Worm (Caenorhabditis elegans): ENCODE data around the gene C35D10.7.
A peak's percentile ranks its signal among the peaks of the same experiment; 100 is the strongest.

The C35D10.7 gene

ce11 chrIII:4850139-4850538 is 5.9 kb upstream of the C35D10.7 start, which contains the start of gene F26A1.1:
Gene F26A1.1, plus strand, starts transcription at chrIII:4850507.
- TF ChIP-seq sem-2 (GFP tag; optimal IDR thresholded peaks at IDR 0.05): no peak
- peak; percentile 19 for TF ChIP-seq nhr-237 (tag; optimal IDR thresholded peaks at IDR 0.05)
- TF ChIP-seq pha-4 (tag; optimal IDR thresholded peaks at IDR 0.05): peak; percentile 41
- no peak for TF ChIP-seq hlh-1 (tag; optimal IDR thresholded peaks at IDR 0.05)
- peak; percentile 23 for TF ChIP-seq mep-1 (tag; optimal IDR thresholded peaks at IDR 0.05)
- TF ChIP-seq M03D4.4 (tag; optimal IDR thresholded peaks at IDR 0.05): no peak
- no peak for TF ChIP-seq mls-2 (tag; optimal IDR thresholded peaks at IDR 0.05)
- peak; percentile 52 for TF ChIP-seq lsy-2 (tag; optimal IDR thresholded peaks at IDR 0.05)
- TF ChIP-seq ces-1 (GFP tag; optimal IDR thresholded peaks at IDR 0.05): peak; percentile 5

- no peak for TF ChIP-seq lsy-2 (tag; optimal IDR thresholded peaks at IDR 0.05)
- TF ChIP-seq pha-4 (tag; optimal IDR thresholded peaks at IDR 0.05): no peak
- TF ChIP-seq lin-32 (GFP tag; optimal IDR thresholded peaks at IDR 0.05): no peak
- TF ChIP-seq unc-62 (GFP tag; optimal IDR thresholded peaks at IDR 0.05): no peak
Observed at ce11 chrIII:4852025-4852424, 4.0 kb upstream of the C35D10.7 start, which contains the start of gene ced-4. Gene ced-4, plus strand, starts transcription at chrIII:4852325.

- TF ChIP-seq nhr-2 (tag; optimal IDR thresholded peaks at IDR 0.05) (no peak), zip-8 (tag; optimal IDR thresholded peaks at IDR 0.05) (no peak), nhr-76 (tag; optimal IDR thresholded peaks at IDR 0.05) (no peak), tbx-8 (GFP tag; optimal IDR thresholded peaks at IDR 0.05) (no peak), sem-2 (GFP tag; optimal IDR thresholded peaks at IDR 0.05) (no peak), ceh-83 (GFP tag; optimal IDR thresholded peaks at IDR 0.05) (no peak), ham-2 (GFP tag; optimal IDR thresholded peaks at IDR 0.05) (no peak), blmp-1 (tag; optimal IDR thresholded peaks at IDR 0.05) (no peak), bed-3 (GFP tag; optimal IDR thresholded peaks at IDR 0.05) (no peak), drap-1 (GFP tag; optimal IDR thresholded peaks at IDR 0.05) (no peak), sptf-1 (tag; optimal IDR thresholded peaks at IDR 0.05) (no peak), M03D4.4 (tag; optimal IDR thresholded peaks at IDR 0.05) (no peak), cnd-1 (tag; optimal IDR thresholded peaks at IDR 0.05) (no peak), nhr-12 (tag; optimal IDR thresholded peaks at IDR 0.05) (no peak), unc-62 (GFP tag; optimal IDR thresholded peaks at IDR 0.05) (no peak), ztf-11 (tag; optimal IDR thresholded peaks at IDR 0.05) (no peak), ceh-39 (tag; optimal IDR thresholded peaks at IDR 0.05) (no peak)
Observed at ce11 chrIII:4854918-4855317, 1.1 kb upstream of the C35D10.7 start, which contains the start of gene C35D10.8. Gene C35D10.8, plus strand, starts transcription at chrIII:4855218.

- TF ChIP-seq nhr-2 (tag; optimal IDR thresholded peaks at IDR 0.05): no peak
- TF ChIP-seq nhr-237 (tag; optimal IDR thresholded peaks at IDR 0.05): no peak
- TF ChIP-seq hlh-1 (tag; optimal IDR thresholded peaks at IDR 0.05): no peak
Observed at ce11 chrIII:4856992-4857391, 999 bp downstream of the C35D10.7 start.

- no peak for TF ChIP-seq snpc-4 (tag; optimal IDR thresholded peaks at IDR 0.05)
- TF ChIP-seq zip-8 (tag; optimal IDR thresholded peaks at IDR 0.05): no peak
- TF ChIP-seq pha-4 (tag; optimal IDR thresholded peaks at IDR 0.05): no peak
- TF ChIP-seq flh-1 (GFP tag; optimal IDR thresholded peaks at IDR 0.05): no peak
- no peak for TF ChIP-seq lin-32 (GFP tag; optimal IDR thresholded peaks at IDR 0.05)
- TF ChIP-seq drap-1 (GFP tag; optimal IDR thresholded peaks at IDR 0.05): no peak
- TF ChIP-seq ceh-83 (GFP tag; optimal IDR thresholded peaks at IDR 0.05): no peak
- no peak for TF ChIP-seq unc-62 (GFP tag; optimal IDR thresholded peaks at IDR 0.05)
- TF ChIP-seq ceh-39 (tag; optimal IDR thresholded peaks at IDR 0.05): no peak
- TF ChIP-seq lsy-2 (tag; optimal IDR thresholded peaks at IDR 0.05): no peak
- TF ChIP-seq nhr-28 (tag; optimal IDR thresholded peaks at IDR 0.05): no peak
- TF ChIP-seq nhr-237 (tag; optimal IDR thresholded peaks at IDR 0.05): no peak
- no peak for TF ChIP-seq unc-120 (tag; optimal IDR thresholded peaks at IDR 0.05; ENCODE audit: poor library complexity, severe bottlenecking)
- TF ChIP-seq sptf-1 (tag; optimal IDR thresholded peaks at IDR 0.05): no peak
- no peak for TF ChIP-seq mls-2 (tag; optimal IDR thresholded peaks at IDR 0.05)
- TF ChIP-seq ceh-43 (GFP tag; optimal IDR thresholded peaks at IDR 0.05): no peak
- TF ChIP-seq bed-3 (GFP tag; optimal IDR thresholded peaks at IDR 0.05): no peak
- TF ChIP-seq unc-39 (tag; optimal IDR thresholded peaks at IDR 0.05): no peak
- no peak for TF ChIP-seq nhr-76 (tag; optimal IDR thresholded peaks at IDR 0.05)
Observed at ce11 chrIII:4859039-4859438, 3.0 kb downstream of the C35D10.7 start, which contains the start of gene C35D10.6. Gene C35D10.6, plus strand, starts transcription at chrIII:4859339.

Data from whole organism, mixed stage, embryonic.